Fruit fly (Drosophila melanogaster) S2 (cell line): ENCODE measurements around the gene axed.

ENCODE experiments used
- CG8478 ChIP-seq: fragments of >200 bp; optimal IDR thresholded peaks from 2 replicates; lab custom pipeline; 2018
- CTCF ChIP-seq, 2 experiments: fragments of >200 bp; optimal IDR thresholded peaks; 2 replicates each; lab custom pipeline; 2018

DNA sequence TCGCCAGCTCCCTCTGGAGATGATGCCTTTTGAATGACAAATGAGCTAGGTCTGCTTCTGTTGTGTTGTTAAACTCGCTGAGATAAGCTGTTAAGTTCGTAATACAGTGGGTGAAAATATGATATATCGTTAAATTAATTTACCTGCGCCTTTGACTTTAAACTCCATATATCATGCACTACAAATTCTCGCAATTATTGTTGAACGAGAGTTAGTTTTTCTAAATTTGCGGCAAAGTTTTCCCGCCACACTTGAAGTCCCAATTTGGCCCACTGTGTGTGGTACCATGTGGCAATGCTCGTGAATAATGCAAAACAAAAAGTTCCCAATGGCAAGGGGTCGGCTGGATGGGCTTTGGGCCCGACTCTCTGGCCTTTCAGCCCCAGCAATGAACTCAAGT, 32.4 kb upstream of the axed start:
- TF ChIP-seq CG8478 (lab: Kevin White, UChicago) = no peak
- TF ChIP-seq CTCF (optimal IDR thresholded peaks at IDR 0.05; lab: Kevin White, UChicago) = no peak
